Fruit fly (Drosophila melanogaster) whole organism: ENCODE results near the gene p24-1.

Experiments
- CG8478 ChIP-seq: fragments of >200 bp; optimal IDR thresholded peaks from 2 replicates; lab custom pipeline; 2018; ENCODE audit warnings: inconsistent platforms
- pan ChIP-seq: fragments of >200 bp; optimal IDR thresholded peaks from 2 replicates; lab custom pipeline; 2017
- psq ChIP-seq: fragments of >200 bp; optimal IDR thresholded peaks from 2 replicates; lab custom pipeline; 2017

- no peak for TF ChIP-seq pan (lab: Kevin White, UChicago)
- no peak for TF ChIP-seq psq (lab: Kevin White, UChicago)
- TF ChIP-seq CG8478 (lab: Kevin White, UChicago), result no peak
These were observed 42.8 kb upstream of the p24-1 start for dm6 chrX:11895141-11895540.
